Worm (Caenorhabditis elegans): ENCODE results near the gene dnj-18.

dnj-18 gene

DNA sequence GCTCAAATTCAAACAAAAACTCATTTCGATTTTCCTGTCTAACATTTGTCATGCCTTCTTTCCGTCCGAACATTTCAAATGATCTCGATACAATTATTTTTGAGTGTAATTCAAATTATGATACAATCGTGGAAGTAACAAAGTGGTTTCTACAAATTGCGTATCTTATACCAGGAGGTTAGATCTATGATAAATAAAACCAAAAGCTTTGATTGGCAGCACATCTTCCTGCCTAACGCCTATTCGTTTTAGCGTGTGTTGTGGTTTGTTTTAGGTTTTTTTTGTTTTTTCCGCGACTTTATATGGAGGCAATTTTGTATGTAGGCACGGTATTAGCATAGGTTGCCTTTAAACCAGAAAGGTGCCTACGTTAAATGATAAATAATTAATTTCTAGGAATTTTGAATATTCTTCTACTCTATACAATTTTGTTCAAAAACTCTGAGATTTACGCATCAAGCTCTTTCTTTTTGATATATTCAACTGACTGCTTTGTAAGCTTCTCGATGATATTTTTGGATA is 17.9 kb upstream of the dnj-18 start, which contains the start of gene srg-11:
Gene srg-11 (plus strand): TSS at position 51 of the 522 bp plus-strand sequence.
- no peak for TF ChIP-seq rnt-1 (tag; optimal IDR thresholded peaks at IDR 0.05)
- no peak for TF ChIP-seq fkh-10 (GFP tag; optimal IDR thresholded peaks at IDR 0.05)
- no peak for TF ChIP-seq unc-62 (GFP tag; optimal IDR thresholded peaks at IDR 0.05)
- TF ChIP-seq nhr-19 (GFP tag; conservative IDR thresholded peaks at IDR 0.05): no peak
- no peak for TF ChIP-seq nhr-237 (tag; optimal IDR thresholded peaks at IDR 0.05)
- TF ChIP-seq efl-1 (optimal IDR thresholded peaks at IDR 0.05): no peak
- TF ChIP-seq efl-1 (GFP tag; optimal IDR thresholded peaks at IDR 0.05 in 1 of 2): no peak

ce11 chrIII:4687134-4687533 is 10.8 kb upstream of the dnj-18 start:
- TF ChIP-seq swsn-7 (tag; optimal IDR thresholded peaks at IDR 0.05) (peak; percentile 0), nhr-77 (tag; optimal IDR thresholded peaks at IDR 0.05) (no peak), ets-5 (GFP tag; IDR thresholded peaks at IDR 0.05) (no peak), pax-3 (tag; optimal IDR thresholded peaks at IDR 0.05) (no peak), fkh-10 (GFP tag; optimal IDR thresholded peaks at IDR 0.05) (no peak), hlh-17 (GFP tag; optimal IDR thresholded peaks at IDR 0.05; ENCODE audit: borderline replicate concordance) (no peak), alr-1 (tag; optimal IDR thresholded peaks at IDR 0.05; ENCODE audit: borderline replicate concordance) (no peak), efl-1 (optimal IDR thresholded peaks at IDR 0.05) (peak in 1 of 2 experiments; percentile 12), efl-1 (GFP tag; optimal IDR thresholded peaks at IDR 0.05 in 1 of 2) (no peak), ama-1 (optimal IDR thresholded peaks at IDR 0.05) (no peak), skn-1 (tag; optimal IDR thresholded peaks at IDR 0.05) (no peak), nhr-19 (GFP tag; conservative IDR thresholded peaks at IDR 0.05) (peak; percentile 37), pqm-1 (tag; optimal IDR thresholded peaks at IDR 0.05) (no peak), snu-23 (GFP tag; optimal IDR thresholded peaks at IDR 0.05) (peak; percentile 58), snpc-4 (tag; optimal IDR thresholded peaks at IDR 0.05) (no peak), nhr-28 (tag; optimal IDR thresholded peaks at IDR 0.05) (no peak), lin-14 (GFP tag; optimal IDR thresholded peaks at IDR 0.05) (peak; percentile 63), vab-15 (tag; optimal IDR thresholded peaks at IDR 0.05) (no peak), unc-130 (tag; optimal IDR thresholded peaks at IDR 0.05) (no peak), nhr-71 (tag; optimal IDR thresholded peaks at IDR 0.05) (peak; percentile 77), egl-27 (tag; optimal IDR thresholded peaks at IDR 0.05) (no peak), tbx-2 (tag; optimal IDR thresholded peaks at IDR 0.05) (no peak), mep-1 (tag; optimal IDR thresholded peaks at IDR 0.05) (peak; percentile 28), grh-1 (GFP tag; IDR thresholded peaks at IDR 0.05) (no peak), nhr-237 (tag; optimal IDR thresholded peaks at IDR 0.05) (no peak), elt-2 (tag; optimal IDR thresholded peaks at IDR 0.05) (no peak), C04F5.9 (tag; optimal IDR thresholded peaks at IDR 0.05) (no peak), sup-37 (GFP tag; optimal IDR thresholded peaks at IDR 0.05) (no peak), jun-1 (tag; optimal IDR thresholded peaks at IDR 0.05) (no peak), dpl-1 (GFP tag; optimal IDR thresholded peaks at IDR 0.05) (peak in 1 of 3 experiments; percentile 1), lin-13 (GFP tag; optimal IDR thresholded peaks at IDR 0.05) (no peak), sptf-1 (tag; optimal IDR thresholded peaks at IDR 0.05) (no peak), ces-1 (GFP tag; optimal IDR thresholded peaks at IDR 0.05) (no peak), blmp-1 (tag; optimal IDR thresholded peaks at IDR 0.05) (no peak), nhr-90 (tag; optimal IDR thresholded peaks at IDR 0.05; ENCODE audit: poor library complexity) (no peak), dsc-1 (tag; optimal IDR thresholded peaks at IDR 0.05) (no peak), rnt-1 (tag; optimal IDR thresholded peaks at IDR 0.05) (peak; percentile 20), irx-1 (tag; optimal IDR thresholded peaks at IDR 0.05) (no peak), ztf-4 (tag; optimal IDR thresholded peaks at IDR 0.05) (no peak), lsy-2 (tag; optimal IDR thresholded peaks at IDR 0.05) (peak; percentile 58 to 62), lin-39 (tag; optimal IDR thresholded peaks at IDR 0.05) (peak; percentile 17), ceh-63 (GFP tag; optimal IDR thresholded peaks at IDR 0.05) (no peak), unc-86 (tag; optimal IDR thresholded peaks at IDR 0.05) (no peak), nhr-20 (tag; optimal IDR thresholded peaks at IDR 0.05) (peak; percentile 10), ceh-82 (tag; optimal IDR thresholded peaks at IDR 0.05) (no peak), zip-4 (GFP tag; optimal IDR thresholded peaks at IDR 0.05) (no peak), lin-35 (GFP tag; optimal IDR thresholded peaks at IDR 0.05) (no peak), hpl-2 (GFP tag; optimal IDR thresholded peaks at IDR 0.05) (no peak), nhr-84 (tag; optimal IDR thresholded peaks at IDR 0.05) (no peak)
